Worm (Caenorhabditis elegans) whole organism, young adult: Measurements from ENCODE around the gene rpl-36.A.
A peak's percentile ranks its signal among the peaks of the same experiment; 100 is the strongest.

Source experiments
- B0035.1 ChIP-seq: sonication (generic microtip); optimal IDR thresholded peaks from 2 replicates; lab custom pipeline; 2016; ENCODE audit warnings: missing genetic modification characterization, mild to moderate bottlenecking, missing compliant biosample characterization, missing genotype, missing genetic modification reagents
- C17E4.6 ChIP-seq: fragments of 200-800 bp; sonication (Bioruptor generic); IDR thresholded peaks from 2 replicates; pipeline ENCODE4 v1.3.6; 2022; ENCODE audit warnings: missing genetic modification reagents, missing genetic modification characterization, missing compliant biosample characterization
- D2030.7 ChIP-seq: fragments of 200-800 bp; sonication (Bioruptor generic); IDR thresholded peaks from 2 replicates; pipeline ENCODE4 v1.3.6; 2022; ENCODE audit warnings: missing genetic modification reagents, missing genetic modification characterization, missing compliant biosample characterization
- F23B12.7 ChIP-seq: sonication (generic microtip); optimal IDR thresholded peaks from 2 replicates; lab custom pipeline; 2017; ENCODE audit warnings: missing genetic modification characterization, mild to moderate bottlenecking, missing compliant biosample characterization, antibody characterized with exemption, moderate library complexity; ENCODE audit not compliant: insufficient read depth
- F37B4.10 ChIP-seq: fragments of 200-800 bp; sonication (Bioruptor generic); IDR thresholded peaks from 2 replicates; pipeline ENCODE4 v1.3.6; 2022; ENCODE audit warnings: missing genetic modification characterization, missing compliant biosample characterization
- F52B5.7 ChIP-seq: sonication (generic microtip); optimal IDR thresholded peaks from 2 replicates; lab custom pipeline; 2016; ENCODE audit warnings: mild to moderate bottlenecking, missing genetic modification characterization, missing compliant biosample characterization
- F57A8.1 ChIP-seq: fragments of 200-800 bp; sonication (Bioruptor generic); optimal IDR thresholded peaks from 2 replicates; lab custom pipeline; 2018; ENCODE audit warnings: mild to moderate bottlenecking, missing genetic modification characterization, moderate library complexity, missing compliant biosample characterization
- K12H6.12 ChIP-seq: fragments of 200-800 bp; sonication (Bioruptor generic); optimal IDR thresholded peaks from 2 replicates; lab custom pipeline; 2018; ENCODE audit warnings: mild to moderate bottlenecking, missing genetic modification characterization, missing compliant biosample characterization
- Y67H2A.10 ChIP-seq: fragments of 200-800 bp; sonication (Bioruptor generic); conservative IDR thresholded peaks from 2 replicates; pipeline ENCODE4 v1.3.6; 2022; ENCODE audit warnings: missing genetic modification reagents, missing genetic modification characterization, missing compliant biosample characterization
- Y79H2A.3 ChIP-seq: fragments of 200-800 bp; sonication (Bioruptor generic); conservative IDR thresholded peaks from 2 replicates; pipeline ENCODE4 v1.3.6; 2022; ENCODE audit warnings: missing genetic modification reagents, missing genetic modification characterization, missing compliant biosample characterization
- aptf-2 ChIP-seq: fragments of 200-800 bp; sonication (Bioruptor generic); conservative IDR thresholded peaks from 2 replicates; pipeline ENCODE4 v1.3.6; 2022; ENCODE audit warnings: missing genetic modification reagents, missing genetic modification characterization, missing compliant biosample characterization
- attf-5 ChIP-seq: fragments of 200-800 bp; sonication (Bioruptor generic); optimal IDR thresholded peaks from 2 replicates; lab custom pipeline; 2018; ENCODE audit warnings: mild to moderate bottlenecking, missing genetic modification characterization, missing compliant biosample characterization
- bed-1 ChIP-seq: fragments of 200-800 bp; sonication (Bioruptor generic); IDR thresholded peaks from 2 replicates; pipeline ENCODE4 v1.3.6; 2022; ENCODE audit warnings: missing genetic modification reagents, missing genetic modification characterization, missing compliant biosample characterization
- ceh-58 ChIP-seq: fragments of 200-800 bp; sonication (Bioruptor generic); IDR thresholded peaks from 2 replicates; pipeline ENCODE4 v1.3.6; 2022; ENCODE audit warnings: missing genetic modification characterization, missing compliant biosample characterization
- chd-7 ChIP-seq: sonication (generic microtip); optimal IDR thresholded peaks from 2 replicates; lab custom pipeline; 2016; ENCODE audit warnings: mild to moderate bottlenecking, missing genetic modification characterization, moderate library complexity, missing compliant biosample characterization
- dox-1 ChIP-seq: fragments of 200-800 bp; sonication (Bioruptor generic); IDR thresholded peaks from 2 replicates; pipeline ENCODE4 v1.3.6; 2022; ENCODE audit warnings: missing genetic modification reagents, missing genetic modification characterization, missing compliant biosample characterization
- ekl-4 ChIP-seq: fragments of 200-800 bp; sonication (Bioruptor generic); IDR thresholded peaks from 2 replicates; pipeline ENCODE4 v1.3.6; 2022; ENCODE audit warnings: missing genetic modification reagents, missing genetic modification characterization, missing compliant biosample characterization
- fkh-3 ChIP-seq: sonication (generic microtip); optimal IDR thresholded peaks from 2 replicates; lab custom pipeline; 2016; ENCODE audit warnings: mild to moderate bottlenecking, missing genetic modification characterization, missing compliant biosample characterization
- hlh-26 ChIP-seq: fragments of 200-800 bp; sonication (Bioruptor generic); conservative IDR thresholded peaks from 2 replicates; pipeline ENCODE4 v1.3.6; 2022; ENCODE audit warnings: missing genetic modification reagents, missing genetic modification characterization, missing compliant biosample characterization
- hsf-1 ChIP-seq: fragments of 200-800 bp; sonication (Bioruptor generic); IDR thresholded peaks from 2 replicates; pipeline ENCODE4 v1.3.6; 2022; ENCODE audit warnings: missing genetic modification reagents, missing genetic modification characterization, missing compliant biosample characterization
- let-607 ChIP-seq, 2 experiments: fragments of 200-800 bp in 1 of 2; sonication (Bioruptor generic) in 1 of 2; sonication (generic microtip) in 1 of 2; optimal IDR thresholded peaks; 2 replicates each; lab custom pipeline; 2016 to 2018; ENCODE audit warnings: mild to moderate bottlenecking in 2 of 2, missing compliant biosample characterization in 2 of 2, missing genetic modification characterization in 2 of 2, moderate library complexity in 2 of 2, missing genotype in 1 of 2
- lin-35 ChIP-seq, 3 experiments: fragments of 150-350 bp in 2 of 3; sonication (generic microtip) in 1 of 3; optimal IDR thresholded peaks; 2 replicates each; lab custom pipeline; 2014 to 2018; ENCODE audit warnings: missing biosample characterization in 3 of 3, missing genetic modification characterization in 3 of 3, missing genetic modification reagents in 3 of 3
- lsl-1 ChIP-seq: fragments of 200-800 bp; sonication (Bioruptor generic); optimal IDR thresholded peaks from 2 replicates; lab custom pipeline; 2018; ENCODE audit warnings: mild to moderate bottlenecking, missing genetic modification characterization, moderate library complexity, missing compliant biosample characterization
- lsy-27 ChIP-seq: sonication (generic microtip); optimal IDR thresholded peaks from 2 replicates; lab custom pipeline; 2017; ENCODE audit warnings: missing genetic modification characterization, mild to moderate bottlenecking, missing compliant biosample characterization, antibody characterized with exemption, missing genotype, borderline replicate concordance; ENCODE audit not compliant: insufficient read depth
- madf-8 ChIP-seq: fragments of 200-800 bp; sonication (Bioruptor generic); conservative IDR thresholded peaks from 2 replicates; pipeline ENCODE4 v1.3.6; 2022; ENCODE audit warnings: missing genetic modification reagents, missing genetic modification characterization, missing compliant biosample characterization
- mes-4 ChIP-seq: sonication (generic microtip); optimal IDR thresholded peaks from 2 replicates; lab custom pipeline; 2016; ENCODE audit warnings: missing genotype, missing genetic modification characterization, missing compliant biosample characterization
- nfya-1 ChIP-seq: sonication (generic microtip); optimal IDR thresholded peaks from 2 replicates; lab custom pipeline; 2017; ENCODE audit warnings: antibody characterized with exemption, missing compliant biosample characterization, missing genetic modification characterization, borderline replicate concordance; ENCODE audit not compliant: insufficient read depth
- nfya-2 ChIP-seq: fragments of 200-800 bp; sonication (Bioruptor generic); IDR thresholded peaks from 2 replicates; pipeline ENCODE4 v1.3.6; 2022; ENCODE audit warnings: missing genetic modification reagents, missing genetic modification characterization, missing compliant biosample characterization
- nfyb-1 ChIP-seq: fragments of 200-800 bp; sonication (Bioruptor generic); IDR thresholded peaks from 2 replicates; pipeline ENCODE4 v1.3.6; 2022; ENCODE audit warnings: missing genetic modification reagents, missing genetic modification characterization, missing compliant biosample characterization
- nhr-120 ChIP-seq: fragments of 200-800 bp; sonication (Bioruptor generic); IDR thresholded peaks from 2 replicates; pipeline ENCODE4 v1.3.6; 2022; ENCODE audit warnings: missing genetic modification characterization, missing compliant biosample characterization
- nhr-179 ChIP-seq: sonication (generic microtip); optimal IDR thresholded peaks from 2 replicates; lab custom pipeline; 2016; ENCODE audit warnings: mild to moderate bottlenecking, missing genetic modification characterization, missing compliant biosample characterization
- pbrm-1 ChIP-seq: fragments of 200-800 bp; sonication (Bioruptor generic); IDR thresholded peaks from 2 replicates; pipeline ENCODE4 v1.3.6; 2022; ENCODE audit warnings: missing genetic modification reagents, missing genetic modification characterization, missing compliant biosample characterization
- pha-4 ChIP-seq: fragments of 150-350 bp; sonication (generic microtip); optimal IDR thresholded peaks from 2 replicates; lab custom pipeline; 2014; ENCODE audit warnings: missing biosample characterization, missing genetic modification reagents, missing genetic modification characterization
- rcor-1 ChIP-seq: fragments of 200-800 bp; sonication (Bioruptor generic); IDR thresholded peaks from 2 replicates; pipeline ENCODE4 v1.3.6; 2022; ENCODE audit warnings: missing genetic modification reagents, missing genetic modification characterization, missing compliant biosample characterization
- sdz-38 ChIP-seq: sonication (generic microtip); optimal IDR thresholded peaks from 2 replicates; lab custom pipeline; 2016; ENCODE audit warnings: missing genotype, missing genetic modification characterization, missing compliant biosample characterization
- snpc-1.1 ChIP-seq: sonication (generic microtip); optimal IDR thresholded peaks from 2 replicates; lab custom pipeline; 2017; ENCODE audit warnings: missing genetic modification characterization, mild to moderate bottlenecking, missing compliant biosample characterization, antibody characterized with exemption, moderate library complexity, missing genotype, missing genetic modification reagents; ENCODE audit not compliant: insufficient read depth
- unc-130 ChIP-seq: sonication (generic microtip); optimal IDR thresholded peaks from 2 replicates; lab custom pipeline; 2016; ENCODE audit warnings: missing genetic modification reagents, missing genetic modification characterization, missing compliant biosample characterization

Gene rpl-36.A

ce11 chrII:11105981-11106711, 9.1 kb upstream of the rpl-36.A start, which contains the start of gene nasp-1 (continued):
- no peak for TF ChIP-seq snpc-1.1 (tag; lab: Kevin White, UChicago)
- no peak for TF ChIP-seq Y67H2A.10
- TF ChIP-seq chd-7 (tag; lab: Kevin White, UChicago): no peak
- no peak for TF ChIP-seq pbrm-1
- TF ChIP-seq hlh-26 (GFP tag; lab: Robert Waterston, UW): no peak
- TF ChIP-seq lin-35 (GFP tag; optimal IDR thresholded peaks at IDR 0.05; lab: Kevin White, UChicago): peak in 1 of 3 experiments; percentile 3
- no peak for TF ChIP-seq nhr-120 (GFP tag; lab: Robert Waterston, UW)
- TF ChIP-seq attf-5 (GFP tag; lab: Kevin White, UChicago): no peak
- no peak for TF ChIP-seq nfya-2 (GFP tag; lab: Robert Waterston, UW)
- TF ChIP-seq aptf-2 (GFP tag; lab: Robert Waterston, UW): no peak
- TF ChIP-seq mes-4 (tag; lab: Kevin White, UChicago): no peak
- TF ChIP-seq C17E4.6 (GFP tag; lab: Robert Waterston, UW): no peak
- no peak for TF ChIP-seq nhr-179 (tag; lab: Kevin White, UChicago)
- no peak for TF ChIP-seq pha-4 (tag; lab: Kevin White, UChicago)
- TF ChIP-seq dox-1 (GFP tag; lab: Robert Waterston, UW): peak; percentile 38; the same call in 1 of the 2 replicates
- no peak for TF ChIP-seq bed-1 (GFP tag; lab: Robert Waterston, UW)
- no peak for TF ChIP-seq sdz-38 (tag; lab: Kevin White, UChicago)
- TF ChIP-seq Y79H2A.3 (GFP tag; lab: Robert Waterston, UW): no peak
- TF ChIP-seq D2030.7 (GFP tag; lab: Robert Waterston, UW): peak; percentile 81
- no peak for TF ChIP-seq ekl-4 (GFP tag; lab: Robert Waterston, UW)
- TF ChIP-seq B0035.1 (tag; lab: Kevin White, UChicago): no peak
- peak; percentile 69; the same call in 1 of the 2 replicates for TF ChIP-seq hsf-1 (GFP tag; lab: Robert Waterston, UW)
- TF ChIP-seq F23B12.7: no peak
- no peak for TF ChIP-seq let-607 (tag; optimal IDR thresholded peaks at IDR 0.05; lab: Kevin White, UChicago)
- TF ChIP-seq lsy-27 (tag; lab: Kevin White, UChicago): no peak
- 0 out of 2 replicates have a peak, but pooled peaks have one; percentile 6 for TF ChIP-seq rcor-1 (GFP tag; lab: Robert Waterston, UW)
- no peak for TF ChIP-seq F52B5.7
- TF ChIP-seq K12H6.12: no peak
- TF ChIP-seq nfyb-1 (GFP tag; lab: Robert Waterston, UW): no peak
- no peak for TF ChIP-seq fkh-3 (tag; lab: Kevin White, UChicago)
- TF ChIP-seq unc-130 (GFP tag; lab: Kevin White, UChicago): no peak
- no peak for TF ChIP-seq nfya-1
- peak; percentile 79 for TF ChIP-seq madf-8 (GFP tag; lab: Robert Waterston, UW)
- no peak for TF ChIP-seq ceh-58 (GFP tag; lab: Robert Waterston, UW)
- no peak for TF ChIP-seq F57A8.1

- no peak for TF ChIP-seq lsl-1 (GFP tag; lab: Kevin White, UChicago)
- TF ChIP-seq F37B4.10 (GFP tag; lab: Robert Waterston, UW): no peak
These were observed 7.2 kb upstream of the rpl-36.A start, which contains the start of gene C09H10.9 for ce11 chrII:11104162-11104561. Gene C09H10.9 (plus strand): TSS chrII:11104462.
